Worm (Caenorhabditis elegans) whole organism, L3 larva: ENCODE measurements around the gene pzf-1.

Experiments used
- R02D3.7 ChIP-seq: fragments of 150-350 bp; optimal IDR thresholded peaks from 2 replicates; lab custom pipeline; 2014; ENCODE audit warnings: missing biosample characterization, missing genetic modification characterization
- ZK546.5 ChIP-seq: sonication (generic microtip); optimal IDR thresholded peaks from 2 replicates; lab custom pipeline; 2017; ENCODE audit warnings: missing biosample characterization, missing genetic modification characterization
- aly-2 ChIP-seq: fragments of 150-350 bp; optimal IDR thresholded peaks from 2 replicates; lab custom pipeline; 2014; ENCODE audit warnings: missing biosample characterization, missing genetic modification characterization
- ama-1 ChIP-seq: fragments of 150-350 bp; optimal IDR thresholded peaks from 2 replicates; lab custom pipeline; 2018
- ceh-28 ChIP-seq: fragments of 150-350 bp; optimal IDR thresholded peaks from 2 replicates; lab custom pipeline; 2014; ENCODE audit warnings: missing biosample characterization, missing genetic modification reagents, missing genetic modification characterization
- ceh-82 ChIP-seq: fragments of 150-350 bp; optimal IDR thresholded peaks from 2 replicates; lab custom pipeline; 2014; ENCODE audit warnings: missing biosample characterization, missing genetic modification characterization
- ceh-9 ChIP-seq: sonication (generic microtip); optimal IDR thresholded peaks from 2 replicates; lab custom pipeline; 2018; ENCODE audit warnings: missing biosample characterization, missing genetic modification characterization
- daf-12 ChIP-seq: fragments of 150-350 bp; optimal IDR thresholded peaks from 2 replicates; lab custom pipeline; 2014; ENCODE audit warnings: missing biosample characterization, missing genetic modification reagents, missing genetic modification characterization
- egl-27 ChIP-seq: sonication (generic microtip); optimal IDR thresholded peaks from 4 replicates; lab custom pipeline; 2017; ENCODE audit warnings: missing biosample characterization, missing genetic modification reagents, missing genetic modification characterization
- egl-5 ChIP-seq: fragments of 150-350 bp; optimal IDR thresholded peaks from 2 replicates; lab custom pipeline; 2017; ENCODE audit warnings: missing biosample characterization, missing genetic modification reagents, missing genetic modification characterization, inconsistent platforms
- elt-1 ChIP-seq: fragments of 150-350 bp; optimal IDR thresholded peaks from 2 replicates; lab custom pipeline; 2014; ENCODE audit warnings: missing biosample characterization, missing genetic modification characterization
- elt-2 ChIP-seq: sonication (generic microtip); optimal IDR thresholded peaks from 2 replicates; lab custom pipeline; 2016; ENCODE audit warnings: missing genetic modification reagents, mild to moderate bottlenecking, missing genetic modification characterization, missing compliant biosample characterization
- elt-3 ChIP-seq, 3 experiments: fragments of 150-350 bp in 1 of 3; sonication (generic microtip) in 2 of 3; optimal IDR thresholded peaks; 2 replicates in 2 of 3; 4 replicates in 1 of 3; lab custom pipeline; 2014 to 2017; ENCODE audit warnings: missing biosample characterization in 3 of 3, missing genetic modification characterization in 3 of 3
- eor-1 ChIP-seq, 2 experiments: fragments of 150-350 bp; optimal IDR thresholded peaks; 2 replicates each; lab custom pipeline; 2014 to 2018; ENCODE audit warnings: missing biosample characterization in 2 of 2, missing genetic modification characterization in 2 of 2
- fkh-10 ChIP-seq: sonication (generic microtip); optimal IDR thresholded peaks from 2 replicates; lab custom pipeline; 2017; ENCODE audit warnings: missing biosample characterization, missing genetic modification reagents, missing genetic modification characterization
- fos-1 ChIP-seq: fragments of 150-350 bp; optimal IDR thresholded peaks from 2 replicates; lab custom pipeline; 2014; ENCODE audit warnings: missing biosample characterization, missing genetic modification characterization
- jun-1 ChIP-seq: fragments of 150-350 bp; optimal IDR thresholded peaks from 2 replicates; lab custom pipeline; 2014; ENCODE audit warnings: missing biosample characterization, missing genetic modification reagents, missing genetic modification characterization
- lin-15B ChIP-seq: fragments of 150-350 bp; optimal IDR thresholded peaks from 2 replicates; lab custom pipeline; 2014; ENCODE audit warnings: missing biosample characterization, missing genetic modification characterization
- lsy-12 ChIP-seq: sonication (generic microtip); optimal IDR thresholded peaks from 2 replicates; lab custom pipeline; 2016; ENCODE audit warnings: mild to moderate bottlenecking, missing genetic modification characterization, missing compliant biosample characterization
- nfya-1 ChIP-seq: sonication (generic microtip); optimal IDR thresholded peaks from 2 replicates; lab custom pipeline; 2017; ENCODE audit warnings: missing genetic modification characterization, mild to moderate bottlenecking, missing compliant biosample characterization, antibody characterized with exemption, moderate library complexity; ENCODE audit not compliant: insufficient read depth
- nhr-23 ChIP-seq: fragments of 150-350 bp; optimal IDR thresholded peaks from 2 replicates; lab custom pipeline; 2014; ENCODE audit warnings: missing biosample characterization, missing genetic modification reagents, missing genetic modification characterization
- nhr-237 ChIP-seq: fragments of 150-350 bp; optimal IDR thresholded peaks from 2 replicates; lab custom pipeline; 2014; ENCODE audit warnings: missing biosample characterization, missing genetic modification characterization
- nhr-25 ChIP-seq: sonication (generic microtip); optimal IDR thresholded peaks from 2 replicates; lab custom pipeline; 2017; ENCODE audit warnings: missing biosample characterization, missing genetic modification characterization
- nhr-67 ChIP-seq: fragments of 150-350 bp; optimal IDR thresholded peaks from 2 replicates; lab custom pipeline; 2014; ENCODE audit warnings: missing biosample characterization, missing genetic modification characterization
- nhr-76 ChIP-seq: fragments of 150-350 bp; sonication (generic microtip); optimal IDR thresholded peaks from 5 replicates; lab custom pipeline; 2014; ENCODE audit warnings: missing biosample characterization, missing genetic modification characterization
- nhr-77 ChIP-seq: fragments of 150-350 bp; optimal IDR thresholded peaks from 2 replicates; lab custom pipeline; 2014; ENCODE audit warnings: missing biosample characterization, missing genetic modification characterization
- pha-4 ChIP-seq: fragments of 150-350 bp; optimal IDR thresholded peaks from 2 replicates; lab custom pipeline; 2014; ENCODE audit warnings: missing biosample characterization, missing genetic modification reagents, missing genetic modification characterization
- pqm-1 ChIP-seq: fragments of 150-350 bp; optimal IDR thresholded peaks from 2 replicates; lab custom pipeline; 2017; ENCODE audit warnings: missing biosample characterization, missing genetic modification characterization, inconsistent platforms
- skn-1 ChIP-seq: fragments of 150-350 bp; optimal IDR thresholded peaks from 2 replicates; lab custom pipeline; 2014; ENCODE audit warnings: missing biosample characterization, missing genetic modification characterization
- snpc-4 ChIP-seq: fragments of 150-350 bp; optimal IDR thresholded peaks from 2 replicates; lab custom pipeline; 2014; ENCODE audit warnings: missing biosample characterization, missing genetic modification characterization
- tbx-2 ChIP-seq: sonication (generic microtip); optimal IDR thresholded peaks from 2 replicates; lab custom pipeline; 2016; ENCODE audit warnings: mild to moderate bottlenecking, missing genetic modification characterization, missing compliant biosample characterization
- unc-39 ChIP-seq: sonication (generic microtip); optimal IDR thresholded peaks from 4 replicates; lab custom pipeline; 2017; ENCODE audit warnings: missing biosample characterization, missing genetic modification characterization
- ztf-11 ChIP-seq: fragments of 150-350 bp; optimal IDR thresholded peaks from 2 replicates; lab custom pipeline; 2014; ENCODE audit warnings: missing biosample characterization, missing genetic modification characterization

Gene pzf-1

DNA sequence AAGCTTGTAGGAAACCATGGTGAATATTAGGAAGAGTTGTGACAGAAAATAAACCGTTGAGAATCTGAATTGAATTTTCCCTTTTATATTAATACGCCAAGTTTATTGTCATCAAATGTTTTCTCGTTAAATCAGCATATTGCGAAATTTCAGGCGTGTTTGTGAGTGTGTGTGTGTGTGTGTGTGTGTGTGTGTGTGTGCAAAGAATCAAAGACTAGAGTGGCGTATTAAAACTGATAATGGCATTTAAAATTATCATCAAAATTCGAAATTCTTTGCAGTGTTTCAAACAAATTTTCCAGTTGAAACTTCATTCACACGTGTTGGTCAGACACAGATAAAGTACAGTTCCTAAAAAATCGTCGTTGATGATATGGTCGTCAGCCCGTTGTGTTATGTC, 12.3 kb downstream of the pzf-1 start, which contains the start of gene gst-38:
Gene gst-38, minus strand, starts transcription at position 152 of the 400 bp plus-strand sequence.
- TF ChIP-seq skn-1 (tag; lab: Kevin White, UChicago) (peak; percentile 14), pha-4 (tag; lab: Kevin White, UChicago) (no peak), fos-1 (no peak), pqm-1 (tag; lab: Kevin White, UChicago) (peak; percentile 41), elt-2 (tag; lab: Kevin White, UChicago) (peak; percentile 88)

DNA sequence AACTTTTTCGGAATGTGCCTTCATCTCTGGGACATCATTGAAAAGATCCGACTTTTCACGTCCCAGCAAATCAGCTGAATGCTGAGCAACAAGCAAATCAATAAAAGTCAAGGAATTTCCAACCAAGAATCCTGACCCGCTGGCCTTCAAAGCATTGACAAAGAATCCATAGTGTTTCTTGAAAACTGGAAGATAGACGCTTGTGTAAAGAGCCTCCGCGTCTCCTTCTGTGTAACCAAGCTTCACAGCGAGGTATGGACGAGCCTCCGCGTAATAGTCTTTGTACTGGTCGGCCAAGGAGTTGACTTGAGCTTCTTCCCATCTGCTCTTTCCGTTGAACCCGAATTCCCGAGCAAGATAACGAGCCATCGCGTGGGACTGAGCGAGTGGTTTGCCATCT, 12.9 kb downstream of the pzf-1 start:
- TF ChIP-seq snpc-4 (tag; lab: Kevin White, UChicago) (no peak), aly-2 (tag; lab: Kevin White, UChicago) (no peak), elt-2 (tag; lab: Kevin White, UChicago) (no peak), ceh-9 (no peak), nhr-76 (tag; lab: Kevin White, UChicago) (no peak), jun-1 (tag; lab: Kevin White, UChicago) (no peak), ceh-82 (tag; lab: Kevin White, UChicago) (no peak), ama-1 (lab: Kevin White, UChicago) (no peak), fkh-10 (no peak)

DNA sequence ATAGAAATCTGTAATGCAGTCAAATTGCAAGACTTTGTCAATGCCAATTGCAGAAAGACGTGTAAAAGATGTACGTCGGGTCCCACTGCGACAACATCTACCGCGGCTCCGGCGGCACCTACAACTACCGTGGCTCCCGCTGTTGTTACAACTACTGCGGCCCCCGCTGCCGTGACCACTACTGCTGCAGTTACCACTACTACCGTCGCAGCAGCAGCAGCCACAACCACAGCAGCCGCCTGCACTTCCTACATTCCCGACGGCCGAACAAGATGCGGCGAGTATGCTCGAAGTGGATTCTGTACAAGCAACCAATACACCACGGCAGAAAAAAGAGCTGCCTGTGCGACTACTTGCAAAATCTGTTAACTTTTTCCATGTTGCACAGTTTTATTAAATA, 13.5 kb downstream of the pzf-1 start:
- no peak for TF ChIP-seq pha-4 (tag; lab: Kevin White, UChicago)
- TF ChIP-seq snpc-4 (tag; lab: Kevin White, UChicago): no peak
- TF ChIP-seq egl-27 (tag; lab: Kevin White, UChicago): no peak
- no peak for TF ChIP-seq elt-3 (tag; optimal IDR thresholded peaks at IDR 0.05; lab: Kevin White, UChicago)
- no peak for TF ChIP-seq lin-15B

DNA sequence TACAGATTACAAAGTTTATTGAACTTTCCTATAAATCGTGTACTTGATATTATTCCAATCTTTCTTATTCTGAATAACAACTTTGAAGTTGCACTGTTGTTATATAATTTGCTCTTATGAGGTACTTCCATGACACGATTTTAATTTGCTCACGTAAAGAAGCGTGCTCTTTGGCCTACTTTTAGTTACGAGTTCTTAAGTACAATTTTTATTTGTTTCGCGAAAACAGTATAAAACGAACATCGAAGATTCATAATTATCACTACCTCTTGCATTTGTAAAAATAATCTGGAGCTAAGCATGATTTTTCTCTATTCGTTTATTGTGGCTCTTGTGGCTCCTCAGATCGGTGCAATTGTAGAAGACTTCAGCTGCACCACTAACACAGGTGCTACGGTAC, 14.5 kb downstream of the pzf-1 start, which contains the start of gene F35E8.7:
Gene F35E8.7, plus strand, starts transcription at position 301 of the 400 bp plus-strand sequence.
- TF ChIP-seq lsy-12 (no peak), snpc-4 (tag; lab: Kevin White, UChicago) (no peak), aly-2 (tag; lab: Kevin White, UChicago) (no peak), lin-15B (no peak), ama-1 (lab: Kevin White, UChicago) (no peak), nhr-237 (tag; lab: Kevin White, UChicago) (no peak), unc-39 (tag; lab: Kevin White, UChicago) (no peak), pha-4 (tag; lab: Kevin White, UChicago) (no peak), ceh-9 (no peak), egl-5 (tag; lab: Kevin White, UChicago) (no peak), jun-1 (tag; lab: Kevin White, UChicago) (no peak), ceh-82 (tag; lab: Kevin White, UChicago) (no peak), ceh-28 (tag; lab: Kevin White, UChicago) (no peak), nhr-67 (no peak), tbx-2 (tag; lab: Kevin White, UChicago) (no peak), skn-1 (tag; lab: Kevin White, UChicago) (no peak), daf-12 (tag; lab: Kevin White, UChicago) (no peak)

DNA sequence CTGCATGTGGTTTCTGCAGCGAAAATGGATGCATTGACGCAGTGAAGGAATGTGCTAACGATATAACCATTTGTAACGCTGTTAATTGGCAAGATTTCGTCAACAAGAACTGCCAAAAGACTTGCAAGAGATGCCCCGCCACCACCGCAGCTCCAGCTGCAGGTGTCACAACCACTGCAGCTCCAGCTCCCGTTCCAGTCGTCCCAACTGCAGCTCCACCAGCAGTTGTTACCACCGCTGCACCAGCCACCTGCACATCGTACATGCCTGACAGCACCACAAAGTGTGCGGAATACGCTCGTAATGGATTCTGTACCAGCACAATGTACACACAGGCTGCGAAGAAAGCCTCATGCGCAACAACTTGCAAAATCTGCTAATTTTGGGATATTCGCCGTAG, 15.5 kb downstream of the pzf-1 start:
- TF ChIP-seq jun-1 (tag; lab: Kevin White, UChicago) (no peak), pha-4 (tag; lab: Kevin White, UChicago) (no peak), nhr-23 (tag; lab: Kevin White, UChicago) (no peak), daf-12 (tag; lab: Kevin White, UChicago) (no peak), ama-1 (lab: Kevin White, UChicago) (no peak), pqm-1 (tag; lab: Kevin White, UChicago) (no peak), nhr-25 (no peak), snpc-4 (tag; lab: Kevin White, UChicago) (no peak), ZK546.5 (no peak), nfya-1 (no peak), R02D3.7 (tag; lab: Kevin White, UChicago) (no peak), unc-39 (tag; lab: Kevin White, UChicago) (no peak)

DNA sequence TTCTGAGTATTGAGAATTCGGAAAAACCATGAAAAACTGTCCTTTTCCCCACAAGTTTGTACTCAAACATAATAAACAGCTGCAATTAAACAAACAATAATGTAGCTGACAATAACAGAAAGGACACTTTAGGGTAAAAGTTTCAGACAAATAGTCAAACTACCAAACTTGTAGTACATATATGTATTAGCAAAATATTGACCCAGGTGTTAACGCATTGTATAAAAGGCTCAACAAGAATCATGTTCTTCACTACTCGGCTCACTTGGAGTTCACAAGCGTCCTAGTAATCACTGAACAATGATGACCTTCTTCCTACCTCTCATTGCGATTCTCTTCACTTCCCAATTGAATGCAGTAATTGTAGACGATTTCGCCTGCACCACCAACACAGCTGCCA, 16.4 kb downstream of the pzf-1 start, which contains the start of gene F35E8.6:
Gene F35E8.6, plus strand, starts transcription at position 301 of the 400 bp plus-strand sequence.
- no peak for TF ChIP-seq skn-1 (tag; lab: Kevin White, UChicago)
- TF ChIP-seq ztf-11 (tag; lab: Kevin White, UChicago): no peak
- TF ChIP-seq eor-1 (tag; optimal IDR thresholded peaks at IDR 0.05; lab: Kevin White, UChicago): no peak
- no peak for TF ChIP-seq ceh-82 (tag; lab: Kevin White, UChicago)
- no peak for TF ChIP-seq elt-1 (tag; lab: Kevin White, UChicago)
- TF ChIP-seq fkh-10: no peak
- TF ChIP-seq elt-2 (tag; lab: Kevin White, UChicago): no peak
- no peak for TF ChIP-seq ama-1 (lab: Kevin White, UChicago)
- TF ChIP-seq lin-15B: no peak
- TF ChIP-seq nhr-23 (tag; lab: Kevin White, UChicago): no peak
- TF ChIP-seq egl-5 (tag; lab: Kevin White, UChicago): no peak
- no peak for TF ChIP-seq nhr-77
